Worm (Caenorhabditis elegans) whole organism, L4 larva: ENCODE measurements around the gene kin-34.

ENCODE experiments used
- ZK546.5 ChIP-seq, 2 experiments: sonication (generic microtip); optimal IDR thresholded peaks; 2 replicates each; lab custom pipeline; 2017; ENCODE audit warnings: missing biosample characterization in 2 of 2, missing genetic modification characterization in 2 of 2
- aha-1 ChIP-seq: fragments of 150-350 bp; peaks from one replicate; lab custom pipeline; 2014; ENCODE audit warnings: missing biosample characterization, missing genetic modification characterization
- ama-1 ChIP-seq: fragments of 150-350 bp; optimal IDR thresholded peaks from 2 replicates; lab custom pipeline; 2014; ENCODE audit warnings: inconsistent platforms, mixed read lengths
- daf-8 ChIP-seq: fragments of 200-800 bp; sonication (Bioruptor generic); IDR thresholded peaks from 2 replicates; pipeline ENCODE4 v1.3.6; 2022; ENCODE audit warnings: missing genetic modification characterization, missing compliant biosample characterization
- egl-27 ChIP-seq: sonication (generic microtip); optimal IDR thresholded peaks from 3 replicates; lab custom pipeline; 2017; ENCODE audit warnings: missing biosample characterization, missing genetic modification reagents, missing genetic modification characterization
- hlh-30 ChIP-seq: sonication (generic microtip); optimal IDR thresholded peaks from 2 replicates; lab custom pipeline; 2017; ENCODE audit warnings: antibody characterized with exemption, mild to moderate bottlenecking, missing genetic modification characterization, missing compliant biosample characterization; ENCODE audit not compliant: insufficient read depth
- jun-1 ChIP-seq: fragments of 150-350 bp; optimal IDR thresholded peaks from 2 replicates; lab custom pipeline; 2014; ENCODE audit warnings: missing biosample characterization, missing genetic modification reagents, missing genetic modification characterization
- lin-39 ChIP-seq: fragments of 150-350 bp; optimal IDR thresholded peaks from 2 replicates; lab custom pipeline; 2014; ENCODE audit warnings: missing biosample characterization, missing genetic modification reagents, missing genetic modification characterization
- lsy-2 ChIP-seq, 2 experiments: fragments of 150-350 bp in 1 of 2; sonication (generic microtip) in 1 of 2; optimal IDR thresholded peaks; 2 replicates each; lab custom pipeline; 2014 to 2017; ENCODE audit warnings: missing biosample characterization in 2 of 2, missing genetic modification characterization in 2 of 2
- nhr-102 ChIP-seq: sonication (generic microtip); optimal IDR thresholded peaks from 2 replicates; lab custom pipeline; 2016; ENCODE audit warnings: mild to moderate bottlenecking, missing genetic modification characterization, moderate library complexity, missing compliant biosample characterization
- nhr-25 ChIP-seq: sonication (generic microtip); optimal IDR thresholded peaks from 2 replicates; lab custom pipeline; 2017; ENCODE audit warnings: missing genetic modification characterization, mild to moderate bottlenecking, missing compliant biosample characterization, antibody characterized with exemption, moderate library complexity, borderline replicate concordance; ENCODE audit not compliant: insufficient read depth
- php-3 ChIP-seq: fragments of 200-800 bp; sonication (Bioruptor generic); IDR thresholded peaks from 2 replicates; pipeline ENCODE4 v1.3.6; 2022; ENCODE audit warnings: missing genetic modification reagents, missing genetic modification characterization, missing compliant biosample characterization
- pqm-1 ChIP-seq: sonication (generic microtip); optimal IDR thresholded peaks from 2 replicates; lab custom pipeline; 2017; ENCODE audit warnings: missing biosample characterization, missing genetic modification characterization
- zag-1 ChIP-seq: fragments of 150-350 bp; optimal IDR thresholded peaks from 2 replicates; lab custom pipeline; 2014; ENCODE audit warnings: missing biosample characterization, missing genetic modification characterization

ce11 chrV:247576-247975, 1.6 kb upstream of the kin-34 start:
- TF ChIP-seq nhr-102 (tag; lab: Kevin White, UChicago) = no peak
- TF ChIP-seq php-3 (GFP tag; lab: Robert Waterston, UW) = no peak
- no peak for TF ChIP-seq lin-39 (tag; lab: Kevin White, UChicago)
- TF ChIP-seq lsy-2 (tag; optimal IDR thresholded peaks at IDR 0.05; lab: Kevin White, UChicago) = no peak
- no peak for TF ChIP-seq pqm-1 (tag; lab: Kevin White, UChicago)
- no peak for TF ChIP-seq egl-27 (tag; lab: Kevin White, UChicago)
- no peak for TF ChIP-seq hlh-30 (tag; lab: Kevin White, UChicago)
- TF ChIP-seq jun-1 (tag; lab: Kevin White, UChicago) = no peak
- no peak for TF ChIP-seq ZK546.5 (tag; optimal IDR thresholded peaks at IDR 0.05; lab: Kevin White, UChicago)
- no peak for TF ChIP-seq ama-1 (lab: Kevin White, UChicago)
- no peak for TF ChIP-seq zag-1
- TF ChIP-seq aha-1 (tag; lab: Kevin White, UChicago) = no peak
- no peak for TF ChIP-seq daf-8
- TF ChIP-seq nhr-25 (tag; lab: Kevin White, UChicago) = no peak
